Fruit fly (Drosophila melanogaster) whole organism, embryonic: ENCODE measurements around the gene CG32647.

ENCODE experiments used
- Antp ChIP-seq: fragments of 200-800 bp; sonication (Bioruptor generic); optimal IDR thresholded peaks from 3 replicates; lab custom pipeline; 2016; ENCODE audit warnings: missing biosample characterization, missing genetic modification characterization
- Atf6 ChIP-seq: fragments of 200-800 bp; sonication (Bioruptor generic); IDR thresholded peaks from 2 replicates; pipeline ENCODE4 v1.3.6; 2022; ENCODE audit warnings: missing biosample characterization, missing genetic modification characterization
- Blimp-1 ChIP-seq: fragments of 200-800 bp; sonication (Bioruptor generic); optimal IDR thresholded peaks from 3 replicates; lab custom pipeline; 2018; ENCODE audit warnings: missing biosample characterization, missing genetic modification characterization, mild to moderate bottlenecking, moderate library complexity, missing genetic modification reagents
- CG10959 ChIP-seq: fragments of 200-800 bp; sonication (Bioruptor generic); IDR thresholded peaks from 2 replicates; pipeline ENCODE4 v1.3.6; 2022; ENCODE audit warnings: missing biosample characterization, missing genetic modification characterization
- CG14014 ChIP-seq: fragments of 200-800 bp; sonication (Bioruptor generic); IDR thresholded peaks from 2 replicates; pipeline ENCODE4 v1.3.6; 2022; ENCODE audit warnings: missing biosample characterization, missing genetic modification characterization
- CG15269 ChIP-seq: fragments of 200-800 bp; sonication (Bioruptor generic); optimal IDR thresholded peaks from 2 replicates; lab custom pipeline; 2018; ENCODE audit warnings: missing biosample characterization, mild to moderate bottlenecking, missing genetic modification characterization, moderate library complexity
- CG1529 ChIP-seq: fragments of 200-800 bp; sonication (Bioruptor generic); optimal IDR thresholded peaks from 3 replicates; lab custom pipeline; 2018; ENCODE audit warnings: missing biosample characterization, missing genetic modification characterization
- CG17361 ChIP-seq: fragments of 200-800 bp; sonication (Bioruptor generic); IDR thresholded peaks from 3 replicates; pipeline ENCODE4 v1.3.6; 2022; ENCODE audit warnings: missing biosample characterization, missing genetic modification characterization
- CG17802 ChIP-seq: fragments of 200-800 bp; sonication (Bioruptor generic); optimal IDR thresholded peaks from 2 replicates; lab custom pipeline; 2018; ENCODE audit warnings: missing biosample characterization, mild to moderate bottlenecking, missing genetic modification characterization, moderate library complexity
- CG1792 ChIP-seq: fragments of 200-800 bp; sonication (Bioruptor generic); optimal IDR thresholded peaks from 2 replicates; lab custom pipeline; 2016; ENCODE audit warnings: missing biosample characterization, missing genetic modification characterization
- CG18764 ChIP-seq: fragments of 200-800 bp; sonication (Bioruptor generic); optimal IDR thresholded peaks from 3 replicates; lab custom pipeline; 2016; ENCODE audit warnings: missing biosample characterization, missing genetic modification characterization
- CG2129 ChIP-seq: fragments of 200-800 bp; sonication (Bioruptor generic); IDR thresholded peaks from 2 replicates; pipeline ENCODE4 v1.3.6; 2022; ENCODE audit warnings: missing biosample characterization, missing genetic modification characterization; ENCODE audit not compliant: partially characterized antibody
- CG31388 ChIP-seq: fragments of 200-800 bp; sonication (Bioruptor generic); optimal IDR thresholded peaks from 2 replicates; lab custom pipeline; 2016; ENCODE audit warnings: missing biosample characterization, missing genetic modification characterization
- CG34422 ChIP-seq: fragments of 200-800 bp; sonication (Bioruptor generic); IDR thresholded peaks from 3 replicates; pipeline ENCODE4 v1.3.6; 2022; ENCODE audit warnings: missing biosample characterization, missing genetic modification characterization
- CG4328 ChIP-seq: fragments of 200-800 bp; sonication (Bioruptor generic); optimal IDR thresholded peaks from 3 replicates; lab custom pipeline; 2017; ENCODE audit warnings: missing biosample characterization, missing genetic modification reagents, missing genetic modification characterization
- CG4360 ChIP-seq: fragments of 200-800 bp; sonication (Bioruptor generic); IDR thresholded peaks from 2 replicates; pipeline ENCODE4 v1.3.6; 2022; ENCODE audit warnings: missing biosample characterization, missing genetic modification characterization
- CG4424 ChIP-seq: fragments of 200-800 bp; sonication (Bioruptor generic); optimal IDR thresholded peaks from 3 replicates; lab custom pipeline; 2016; ENCODE audit warnings: missing biosample characterization, missing genetic modification characterization
- CG5180 ChIP-seq: fragments of 200-800 bp; sonication (Bioruptor generic); optimal IDR thresholded peaks from 3 replicates; lab custom pipeline; 2017; ENCODE audit warnings: missing biosample characterization, missing genetic modification characterization, mild to moderate bottlenecking, moderate library complexity, missing genetic modification reagents
- CG9437 ChIP-seq: fragments of 200-800 bp; sonication (Bioruptor generic); optimal IDR thresholded peaks from 2 replicates; lab custom pipeline; 2018; ENCODE audit warnings: missing biosample characterization, mild to moderate bottlenecking, missing genetic modification characterization
- CG9932 ChIP-seq: fragments of 200-800 bp; sonication (Bioruptor generic); IDR thresholded peaks from 2 replicates; pipeline ENCODE4 v1.3.6; 2022; ENCODE audit warnings: missing biosample characterization, missing genetic modification characterization
- D19A ChIP-seq: fragments of 200-800 bp; optimal IDR thresholded peaks from 3 replicates; lab custom pipeline; 2019; ENCODE audit warnings: missing biosample characterization, mild to moderate bottlenecking, missing genetic modification characterization, moderate library complexity
- Fer1 ChIP-seq: fragments of 200-800 bp; sonication (Bioruptor generic); optimal IDR thresholded peaks from 2 replicates; lab custom pipeline; 2017; ENCODE audit warnings: missing biosample characterization, mild to moderate bottlenecking, missing genetic modification characterization
- H2.0 ChIP-seq: fragments of 200-800 bp; sonication (Bioruptor generic); IDR thresholded peaks from 2 replicates; pipeline ENCODE4 v1.3.6; 2022; ENCODE audit warnings: missing biosample characterization, missing genetic modification characterization
- Myb ChIP-seq: fragments of 200-800 bp; sonication (Bioruptor generic); optimal IDR thresholded peaks from 2 replicates; lab custom pipeline; 2016; ENCODE audit warnings: missing biosample characterization, missing genetic modification characterization
- NC2α ChIP-seq: fragments of 200-800 bp; sonication (Bioruptor generic); optimal IDR thresholded peaks from 2 replicates; lab custom pipeline; 2016; ENCODE audit warnings: missing biosample characterization, missing genetic modification characterization
- Nf-YC ChIP-seq: fragments of 200-800 bp; optimal IDR thresholded peaks from 3 replicates; lab custom pipeline; 2019; ENCODE audit warnings: missing biosample characterization, mild to moderate bottlenecking, missing genetic modification characterization, moderate library complexity
- Opbp ChIP-seq: fragments of 200-800 bp; sonication (Bioruptor generic); IDR thresholded peaks from 3 replicates; pipeline ENCODE4 v1.3.6; 2022; ENCODE audit warnings: missing biosample characterization, missing genetic modification characterization; ENCODE audit not compliant: partially characterized antibody
- Sox100B ChIP-seq: fragments of 200-800 bp; sonication (Bioruptor generic); optimal IDR thresholded peaks from 3 replicates; lab custom pipeline; 2018; ENCODE audit warnings: missing biosample characterization, mild to moderate bottlenecking, missing genetic modification characterization
- Usf ChIP-seq: fragments of 200-800 bp; sonication (Bioruptor generic); optimal IDR thresholded peaks from 2 replicates; lab custom pipeline; 2017; ENCODE audit warnings: missing genotype, missing biosample characterization, missing genetic modification characterization
- al ChIP-seq: fragments of 200-800 bp; sonication (Bioruptor generic); IDR thresholded peaks from 2 replicates; pipeline ENCODE4 v1.3.6; 2022; ENCODE audit warnings: missing biosample characterization, missing genetic modification characterization
- bbx ChIP-seq: fragments of 200-800 bp; sonication (Bioruptor generic); IDR thresholded peaks from 2 replicates; pipeline ENCODE4 v1.3.6; 2022; ENCODE audit warnings: missing biosample characterization, missing genetic modification characterization; ENCODE audit not compliant: partially characterized antibody
- bcd ChIP-seq: fragments of 200-800 bp; sonication (Bioruptor generic); optimal IDR thresholded peaks from 2 replicates; lab custom pipeline; 2017; ENCODE audit warnings: missing biosample characterization, mild to moderate bottlenecking, missing genetic modification characterization
- bsh ChIP-seq, 2 experiments: fragments of 200-800 bp; sonication (Bioruptor generic); optimal IDR thresholded peaks; 2 replicates each; lab custom pipeline; 2017 to 2018; ENCODE audit warnings: mild to moderate bottlenecking in 2 of 2, missing biosample characterization in 2 of 2, missing genetic modification characterization in 2 of 2, moderate library complexity in 1 of 2
- chif ChIP-seq, 2 experiments: fragments of 200-800 bp; sonication (Bioruptor generic); optimal IDR thresholded peaks; 3 replicates each; lab custom pipeline; 2016; ENCODE audit warnings: missing biosample characterization in 2 of 2, missing genetic modification characterization in 2 of 2
- corto ChIP-seq: fragments of 200-800 bp; sonication (Bioruptor generic); optimal IDR thresholded peaks from 2 replicates; lab custom pipeline; 2016; ENCODE audit warnings: missing biosample characterization, mild to moderate bottlenecking, missing genetic modification characterization, moderate library complexity
- crc ChIP-seq: fragments of 200-800 bp; sonication (Bioruptor generic); optimal IDR thresholded peaks from 2 replicates; lab custom pipeline; 2016; ENCODE audit warnings: missing biosample characterization, missing genetic modification characterization
- crp ChIP-seq, 2 experiments: fragments of 200-800 bp; sonication (Bioruptor generic); optimal IDR thresholded peaks; 2 replicates in 1 of 2; 3 replicates in 1 of 2; lab custom pipeline; 2017; ENCODE audit warnings: missing biosample characterization in 2 of 2, missing genetic modification characterization in 2 of 2, mild to moderate bottlenecking in 1 of 2, moderate library complexity in 1 of 2
- dimm ChIP-seq: fragments of 200-800 bp; sonication (Bioruptor generic); IDR thresholded peaks from 2 replicates; pipeline ENCODE4 v1.3.6; 2022; ENCODE audit warnings: missing biosample characterization, missing genetic modification characterization
- disco-r ChIP-seq: fragments of 200-800 bp; sonication (Bioruptor generic); optimal IDR thresholded peaks from 2 replicates; lab custom pipeline; 2016; ENCODE audit warnings: missing biosample characterization, missing genetic modification characterization
- en ChIP-seq: fragments of 200-800 bp; sonication (Bioruptor generic); optimal IDR thresholded peaks from 2 replicates; lab custom pipeline; 2016; ENCODE audit warnings: missing biosample characterization, missing genetic modification characterization
- grau ChIP-seq: fragments of 200-800 bp; optimal IDR thresholded peaks from 3 replicates; lab custom pipeline; 2019; ENCODE audit warnings: missing biosample characterization, mild to moderate bottlenecking, missing genetic modification characterization, moderate library complexity
- lola ChIP-seq, 3 experiments: fragments of >200 bp in 2 of 3; fragments of 200-800 bp in 1 of 3; sonication (Bioruptor generic) in 1 of 3; optimal IDR thresholded peaks; 2 replicates each; lab custom pipeline; 2017 to 2019; ENCODE audit warnings: missing biosample characterization in 3 of 3, missing genetic modification characterization in 3 of 3, mild to moderate bottlenecking in 1 of 3, moderate library complexity in 1 of 3
- phol ChIP-seq: fragments of 200-800 bp; sonication (Bioruptor generic); optimal IDR thresholded peaks from 3 replicates; lab custom pipeline; 2018; ENCODE audit warnings: missing biosample characterization, mild to moderate bottlenecking, missing genetic modification characterization, moderate library complexity
- pzg ChIP-seq: fragments of 200-800 bp; sonication (Bioruptor generic); optimal IDR thresholded peaks from 3 replicates; lab custom pipeline; 2018; ENCODE audit warnings: missing biosample characterization, mild to moderate bottlenecking, missing genetic modification characterization, moderate library complexity
- sens ChIP-seq: fragments of 200-800 bp; sonication (Bioruptor generic); peaks from one replicate; lab custom pipeline; 2016; ENCODE audit warnings: missing biosample characterization, missing genetic modification characterization
- sens-2 ChIP-seq: fragments of 200-800 bp; sonication (Bioruptor generic); IDR thresholded peaks from 2 replicates; pipeline ENCODE4 v1.3.6; 2022; ENCODE audit warnings: missing biosample characterization, missing genetic modification characterization
- so ChIP-seq: fragments of 200-800 bp; sonication (Bioruptor generic); IDR thresholded peaks from 3 replicates; pipeline ENCODE4 v1.3.6; 2022; ENCODE audit warnings: missing biosample characterization, missing genetic modification characterization
- tio ChIP-seq: fragments of 200-800 bp; sonication (Bioruptor generic); optimal IDR thresholded peaks from 2 replicates; lab custom pipeline; 2017; ENCODE audit warnings: missing biosample characterization, missing genetic modification characterization, inconsistent platforms
- trh ChIP-seq: fragments of 200-800 bp; sonication (Bioruptor generic); optimal IDR thresholded peaks from 2 replicates; lab custom pipeline; 2016; ENCODE audit warnings: missing biosample characterization, missing genetic modification characterization
- vnd ChIP-seq: fragments of 200-800 bp; sonication (Bioruptor generic); IDR thresholded peaks from 3 replicates; pipeline ENCODE4 v1.3.6; 2022; ENCODE audit warnings: missing biosample characterization, missing genetic modification characterization; ENCODE audit not compliant: partially characterized antibody

The CG32647 gene

dm6 chrX:12754348-12754733, 30.4 kb downstream of the CG32647 start (continued):
- TF ChIP-seq Fer1 (peak; percentile 89), crp (GFP tag; optimal IDR thresholded peaks at IDR 0.05; lab: Kevin White, UChicago) (peak in 1 of 2 experiments; percentile 41), sens (peak; percentile 93), bsh (GFP tag; optimal IDR thresholded peaks at IDR 0.05; lab: Kevin White, UChicago) (peak; percentile 89 to 94), so (peak; percentile 88), crc (peak; percentile 54), bcd (GFP tag; lab: Kevin White, UChicago) (peak; percentile 93), Opbp (GFP tag; lab: Robert Waterston, UW) (no peak), sens-2 (GFP tag; lab: Robert Waterston, UW) (peak; percentile 75), CG14014 (peak; percentile 96), Sox100B (GFP tag; lab: Kevin White, UChicago) (peak; percentile 79), CG1529 (GFP tag; lab: Kevin White, UChicago) (peak; percentile 69), D19A (tag; lab: Kevin White, UChicago) (peak; percentile 75), Antp (GFP tag; lab: Kevin White, UChicago) (peak; percentile 86), H2.0 (GFP tag; lab: Robert Waterston, UW) (peak; percentile 94), NC2α (GFP tag; lab: Kevin White, UChicago) (peak; percentile 62), CG4328 (peak; percentile 11), Myb (peak; percentile 70), CG9437 (GFP tag; lab: Kevin White, UChicago) (peak; percentile 61), en (GFP tag; lab: Kevin White, UChicago) (peak; percentile 52), CG10959 (GFP tag; lab: Robert Waterston, UW) (peak; percentile 75), bbx (GFP tag; lab: Robert Waterston, UW) (no peak), phol (tag; lab: Kevin White, UChicago) (peak; percentile 89), Atf6 (GFP tag; lab: Robert Waterston, UW) (peak; percentile 96), CG31388 (GFP tag; lab: Kevin White, UChicago) (peak; percentile 76), CG5180 (GFP tag; lab: Kevin White, UChicago) (peak; percentile 32), chif (GFP tag; optimal IDR thresholded peaks at IDR 0.05; lab: Kevin White, UChicago) (peak; percentile 69 to 83), CG1792 (GFP tag; lab: Kevin White, UChicago) (peak; percentile 78), Usf (GFP tag; lab: Kevin White, UChicago) (peak; percentile 88), CG15269 (tag; lab: Kevin White, UChicago) (peak; percentile 93), CG17361 (GFP tag; lab: Robert Waterston, UW) (peak; percentile 85), corto (peak; percentile 95), CG9932 (peak; percentile 98), disco-r (peak; percentile 54), Blimp-1 (GFP tag; lab: Kevin White, UChicago) (peak; percentile 77), CG34422 (GFP tag; lab: Robert Waterston, UW) (peak; percentile 96), CG17802 (tag; lab: Kevin White, UChicago) (peak; percentile 54), Nf-YC (tag; lab: Kevin White, UChicago) (peak; percentile 34), tio (GFP tag; lab: Kevin White, UChicago) (peak; percentile 87), lola (GFP tag; optimal IDR thresholded peaks at IDR 0.05; lab: Kevin White, UChicago) (peak in 1 of 3 experiments; percentile 67), CG18764 (GFP tag; lab: Kevin White, UChicago) (peak; percentile 71), grau (peak; percentile 99), CG2129 (GFP tag; lab: Robert Waterston, UW) (no peak), al (GFP tag; lab: Robert Waterston, UW) (peak; percentile 97), trh (GFP tag; lab: Kevin White, UChicago) (peak; percentile 70), vnd (no peak), CG4360 (GFP tag; lab: Robert Waterston, UW) (peak; percentile 78), pzg (peak; percentile 6), CG4424 (GFP tag; lab: Kevin White, UChicago) (peak; percentile 90), dimm (GFP tag; lab: Robert Waterston, UW) (peak; percentile 90)
